Fruit fly (Drosophila melanogaster) whole organism, embryonic: Measurements from ENCODE around the gene unc-4.
A peak's percentile ranks its signal among the peaks of the same experiment; 100 is the strongest.

Experiments used
- Adf1 ChIP-seq: fragments of 200-800 bp; sonication (Bioruptor generic); IDR thresholded peaks from 2 replicates; pipeline ENCODE4 v1.3.6; 2022; ENCODE audit warnings: missing biosample characterization, missing genetic modification characterization
- Atf-2 ChIP-seq: fragments of 200-800 bp; sonication (Bioruptor generic); optimal IDR thresholded peaks from 2 replicates; lab custom pipeline; 2016; ENCODE audit warnings: missing biosample characterization, missing genetic modification characterization
- B-H1 ChIP-seq: fragments of 200-800 bp; sonication (Bioruptor generic); IDR thresholded peaks from 3 replicates; pipeline ENCODE4 v1.3.6; 2022; ENCODE audit warnings: missing biosample characterization, missing genetic modification characterization
- CG10654 ChIP-seq: fragments of 200-800 bp; sonication (Bioruptor generic); optimal IDR thresholded peaks from 2 replicates; lab custom pipeline; 2016; ENCODE audit warnings: missing biosample characterization, missing genetic modification characterization
- CG11093 ChIP-seq: fragments of 200-800 bp; sonication (Bioruptor generic); IDR thresholded peaks from 3 replicates; pipeline ENCODE4 v1.3.6; 2022; ENCODE audit warnings: missing biosample characterization, missing genetic modification characterization
- CG12155 ChIP-seq: fragments of 200-800 bp; sonication (Bioruptor generic); optimal IDR thresholded peaks from 3 replicates; lab custom pipeline; 2016; ENCODE audit warnings: missing biosample characterization, missing genetic modification characterization
- CG12299 ChIP-seq: fragments of 200-800 bp; sonication (Bioruptor generic); optimal IDR thresholded peaks from 2 replicates; lab custom pipeline; 2018; ENCODE audit warnings: missing biosample characterization, mild to moderate bottlenecking, missing genetic modification characterization
- CG12744 ChIP-seq: fragments of 200-800 bp; sonication (Bioruptor generic); optimal IDR thresholded peaks from 2 replicates; lab custom pipeline; 2016; ENCODE audit warnings: missing biosample characterization, missing genetic modification characterization
- CG15011 ChIP-seq: fragments of 200-800 bp; sonication (Bioruptor generic); optimal IDR thresholded peaks from 3 replicates; lab custom pipeline; 2018; ENCODE audit warnings: missing biosample characterization, mild to moderate bottlenecking, missing genetic modification characterization
- CG17802 ChIP-seq: fragments of 200-800 bp; sonication (Bioruptor generic); optimal IDR thresholded peaks from 2 replicates; lab custom pipeline; 2018; ENCODE audit warnings: missing biosample characterization, mild to moderate bottlenecking, missing genetic modification characterization, moderate library complexity
- CG18011 ChIP-seq: fragments of 200-800 bp; sonication (Bioruptor generic); optimal IDR thresholded peaks from 2 replicates; lab custom pipeline; 2017; ENCODE audit warnings: missing biosample characterization, missing genetic modification characterization, mild to moderate bottlenecking, moderate library complexity, missing genotype
- CG18599 ChIP-seq: fragments of 200-800 bp; sonication (Bioruptor generic); optimal IDR thresholded peaks from 3 replicates; lab custom pipeline; 2017; ENCODE audit warnings: missing biosample characterization, missing genetic modification characterization, mild to moderate bottlenecking, moderate library complexity, missing genetic modification reagents
- CG4282 ChIP-seq: fragments of 200-800 bp; sonication (Bioruptor generic); optimal IDR thresholded peaks from 2 replicates; lab custom pipeline; 2016; ENCODE audit warnings: missing biosample characterization, missing genetic modification characterization
- CG4404 ChIP-seq: fragments of 200-800 bp; sonication (Bioruptor generic); IDR thresholded peaks from 2 replicates; pipeline ENCODE4 v1.3.6; 2022; ENCODE audit warnings: missing biosample characterization, missing genetic modification characterization
- CG4820 ChIP-seq: fragments of 200-800 bp; sonication (Bioruptor generic); optimal IDR thresholded peaks from 3 replicates; lab custom pipeline; 2016; ENCODE audit warnings: missing biosample characterization, missing genetic modification characterization
- CG5180 ChIP-seq: fragments of 200-800 bp; sonication (Bioruptor generic); optimal IDR thresholded peaks from 3 replicates; lab custom pipeline; 2017; ENCODE audit warnings: missing biosample characterization, missing genetic modification characterization, mild to moderate bottlenecking, moderate library complexity, missing genetic modification reagents
- CG8290 ChIP-seq, 3 experiments: fragments of 200-800 bp; sonication (Bioruptor generic); optimal IDR thresholded peaks; 2 replicates each; lab custom pipeline; 2016 to 2019; ENCODE audit warnings: missing biosample characterization in 3 of 3, missing genetic modification characterization in 3 of 3, mild to moderate bottlenecking in 2 of 3, moderate library complexity in 1 of 3
- CG9797 ChIP-seq: fragments of 200-800 bp; sonication (Bioruptor generic); optimal IDR thresholded peaks from 3 replicates; lab custom pipeline; 2018; ENCODE audit warnings: missing biosample characterization, mild to moderate bottlenecking, missing genetic modification characterization
- Camta ChIP-seq: fragments of 200-800 bp; sonication (Bioruptor generic); optimal IDR thresholded peaks from 2 replicates; lab custom pipeline; 2016; ENCODE audit warnings: missing biosample characterization, missing genetic modification characterization
- Dip3 ChIP-seq: fragments of 200-800 bp; sonication (Bioruptor generic); optimal IDR thresholded peaks from 3 replicates; lab custom pipeline; 2016; ENCODE audit warnings: missing biosample characterization, missing genetic modification characterization
- Dp ChIP-seq: fragments of 200-800 bp; sonication (Bioruptor generic); optimal IDR thresholded peaks from 2 replicates; lab custom pipeline; 2018; ENCODE audit warnings: missing biosample characterization, mild to moderate bottlenecking, missing genetic modification characterization, moderate library complexity
- Gsc ChIP-seq: fragments of 200-800 bp; sonication (Bioruptor generic); IDR thresholded peaks from 2 replicates; pipeline ENCODE4 v1.3.6; 2022; ENCODE audit warnings: missing biosample characterization, missing genetic modification characterization
- Hmx ChIP-seq: fragments of 200-800 bp; sonication (Bioruptor generic); optimal IDR thresholded peaks from 2 replicates; lab custom pipeline; 2016; ENCODE audit warnings: missing biosample characterization, missing genetic modification characterization
- Kr ChIP-seq: fragments of 200-800 bp; sonication (Bioruptor generic); optimal IDR thresholded peaks from 2 replicates; lab custom pipeline; 2017; ENCODE audit warnings: missing biosample characterization, mild to moderate bottlenecking, missing genetic modification characterization
- Lhr ChIP-seq: fragments of 200-800 bp; sonication (Bioruptor generic); optimal IDR thresholded peaks from 3 replicates; lab custom pipeline; 2017; ENCODE audit warnings: mild to moderate bottlenecking, missing biosample characterization, missing genetic modification reagents, missing genetic modification characterization
- Med ChIP-seq: fragments of 200-800 bp; sonication (Bioruptor generic); peaks from one replicate; lab custom pipeline; 2016; ENCODE audit warnings: missing biosample characterization, missing genetic modification characterization, mild to moderate bottlenecking, inconsistent platforms, moderate library complexity
- Nf-YA ChIP-seq: fragments of 200-800 bp; sonication (Bioruptor generic); IDR thresholded peaks from 2 replicates; pipeline ENCODE4 v1.3.6; 2022; ENCODE audit warnings: missing biosample characterization, missing genetic modification characterization
- Nf-YB ChIP-seq: fragments of 200-800 bp; sonication (Bioruptor generic); optimal IDR thresholded peaks from 3 replicates; lab custom pipeline; 2019; ENCODE audit warnings: missing biosample characterization, mild to moderate bottlenecking, missing genetic modification characterization, moderate library complexity
- PHDP ChIP-seq: fragments of 200-800 bp; sonication (Bioruptor generic); optimal IDR thresholded peaks from 3 replicates; lab custom pipeline; 2018; ENCODE audit warnings: missing biosample characterization, mild to moderate bottlenecking, missing genetic modification characterization, moderate library complexity
- Sin3A ChIP-seq: fragments of >200 bp; optimal IDR thresholded peaks from 2 replicates; lab custom pipeline; 2018
- Usf ChIP-seq: fragments of 200-800 bp; sonication (Bioruptor generic); optimal IDR thresholded peaks from 2 replicates; lab custom pipeline; 2017; ENCODE audit warnings: missing genotype, missing biosample characterization, missing genetic modification characterization
- ara ChIP-seq: fragments of 200-800 bp; sonication (Bioruptor generic); IDR thresholded peaks from 2 replicates; pipeline ENCODE4 v1.3.6; 2022; ENCODE audit warnings: missing biosample characterization, missing genetic modification characterization
- ase ChIP-seq: fragments of 200-800 bp; sonication (Bioruptor generic); IDR thresholded peaks from 3 replicates; pipeline ENCODE4 v1.3.6; 2022; ENCODE audit warnings: missing biosample characterization, missing genetic modification characterization
- chn ChIP-seq: fragments of 200-800 bp; sonication (Bioruptor generic); optimal IDR thresholded peaks from 2 replicates; lab custom pipeline; 2016; ENCODE audit warnings: missing biosample characterization, missing genetic modification characterization
- en ChIP-seq: fragments of 200-800 bp; sonication (Bioruptor generic); optimal IDR thresholded peaks from 2 replicates; lab custom pipeline; 2016; ENCODE audit warnings: missing biosample characterization, missing genetic modification characterization
- fd64A ChIP-seq: fragments of 200-800 bp; sonication (Bioruptor generic); optimal IDR thresholded peaks from 3 replicates; lab custom pipeline; 2018; ENCODE audit warnings: missing biosample characterization, mild to moderate bottlenecking, missing genetic modification characterization
- grn ChIP-seq: fragments of 200-800 bp; sonication (Bioruptor generic); optimal IDR thresholded peaks from 3 replicates; lab custom pipeline; 2017; ENCODE audit warnings: missing biosample characterization, missing genetic modification characterization
- ham ChIP-seq: fragments of 200-800 bp; sonication (Bioruptor generic); IDR thresholded peaks from 2 replicates; pipeline ENCODE4 v1.3.6; 2022; ENCODE audit warnings: missing biosample characterization, missing genetic modification characterization
- her ChIP-seq: fragments of 200-800 bp; sonication (Bioruptor generic); optimal IDR thresholded peaks from 2 replicates; lab custom pipeline; 2016; ENCODE audit warnings: missing biosample characterization, missing genetic modification characterization
- pnt ChIP-seq: fragments of 200-800 bp; sonication (Bioruptor generic); optimal IDR thresholded peaks from 3 replicates; lab custom pipeline; 2016; ENCODE audit warnings: missing biosample characterization, missing genetic modification characterization
- ranshi ChIP-seq: fragments of 200-800 bp; sonication (Bioruptor generic); IDR thresholded peaks from 2 replicates; pipeline ENCODE4 v1.3.6; 2022; ENCODE audit warnings: missing biosample characterization, missing genetic modification characterization
- ro ChIP-seq: fragments of 200-800 bp; sonication (Bioruptor generic); IDR thresholded peaks from 2 replicates; pipeline ENCODE4 v1.3.6; 2022; ENCODE audit warnings: missing biosample characterization, missing genetic modification characterization
- sens-2 ChIP-seq: fragments of 200-800 bp; sonication (Bioruptor generic); IDR thresholded peaks from 2 replicates; pipeline ENCODE4 v1.3.6; 2022; ENCODE audit warnings: missing biosample characterization, missing genetic modification characterization
- sna ChIP-seq: fragments of 200-800 bp; sonication (Bioruptor generic); IDR thresholded peaks from 2 replicates; pipeline ENCODE4 v1.3.6; 2022; ENCODE audit warnings: missing biosample characterization, missing genetic modification characterization; ENCODE audit not compliant: partially characterized antibody
- ssp ChIP-seq: fragments of 200-800 bp; sonication (Bioruptor generic); IDR thresholded peaks from 2 replicates; pipeline ENCODE4 v1.3.6; 2022; ENCODE audit warnings: missing biosample characterization, missing genetic modification characterization
- tgo ChIP-seq: fragments of 200-800 bp; sonication (Bioruptor generic); IDR thresholded peaks from 3 replicates; pipeline ENCODE4 v1.3.6; 2022; ENCODE audit warnings: missing biosample characterization, missing genetic modification characterization
- tup ChIP-seq: fragments of 200-800 bp; sonication (Bioruptor generic); optimal IDR thresholded peaks from 2 replicates; lab custom pipeline; 2016; ENCODE audit warnings: missing biosample characterization, mild to moderate bottlenecking, missing genetic modification characterization, moderate library complexity
- twi ChIP-seq: fragments of 200-800 bp; optimal IDR thresholded peaks from 2 replicates; lab custom pipeline; 2019; ENCODE audit warnings: missing biosample characterization, mild to moderate bottlenecking, missing genetic modification characterization, moderate library complexity

Gene unc-4

DNA sequence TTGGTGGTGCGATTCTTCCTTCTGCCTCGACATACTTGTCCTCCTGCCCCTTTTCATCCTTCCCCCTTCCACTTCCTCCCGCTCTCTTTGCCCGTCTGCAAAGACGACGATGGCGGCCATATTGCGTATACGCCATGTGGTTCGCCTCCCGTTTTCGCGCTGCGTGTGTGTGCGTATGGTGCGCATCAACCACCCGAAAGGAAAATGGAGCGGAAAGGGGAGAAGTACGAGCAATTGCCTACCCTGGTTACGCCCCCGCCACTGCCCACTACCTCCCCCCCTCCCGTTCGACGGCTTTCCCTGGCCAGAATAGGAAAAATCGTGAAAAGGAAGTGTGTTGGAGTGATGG, 31.4 kb downstream of the unc-4 start (continued):
- TF ChIP-seq Med (GFP tag; lab: Kevin White, UChicago), result peak; percentile 54
- TF ChIP-seq, all 482 proteins: peak for 11

DNA sequence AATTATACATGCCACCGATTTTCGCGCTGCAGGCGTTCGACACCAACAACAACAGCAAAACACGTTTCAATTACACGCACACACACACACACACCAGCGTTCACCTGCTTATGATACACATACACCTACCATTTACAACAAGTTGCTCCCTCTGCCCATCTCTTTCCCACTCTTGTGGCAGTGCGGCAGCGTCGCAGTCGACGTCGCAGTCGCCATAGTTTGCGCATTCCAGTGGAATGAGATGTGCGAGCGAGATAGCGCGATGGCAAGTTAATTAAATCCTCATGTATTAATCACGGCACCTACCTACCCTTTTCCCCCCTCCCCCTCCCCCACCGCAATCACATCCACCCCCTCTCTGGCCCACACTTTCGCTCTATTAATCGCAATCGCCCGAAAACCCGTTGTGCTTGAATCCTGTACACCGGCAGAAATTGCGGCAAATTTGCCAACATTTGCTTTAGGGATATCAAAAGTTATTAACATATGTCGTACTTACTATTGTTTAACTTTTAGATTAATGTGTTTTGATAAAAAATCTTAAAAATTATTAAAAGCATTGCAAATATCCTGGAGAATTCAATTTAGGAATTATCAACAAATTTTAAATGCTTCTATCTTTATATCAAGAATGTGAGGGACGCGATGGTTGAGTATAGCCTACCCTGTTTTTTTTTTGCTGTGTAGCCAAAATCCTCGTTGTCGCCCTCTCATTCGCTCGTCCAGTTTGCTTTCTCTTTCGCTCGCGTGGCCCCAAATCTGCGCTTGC, 34.2 kb downstream of the unc-4 start:
- TF ChIP-seq ham (GFP tag; lab: Robert Waterston, UW) (no peak), Kr (no peak), PHDP (tag; lab: Kevin White, UChicago) (no peak), Sin3A (lab: Kevin White, UChicago) (no peak), Gsc (GFP tag; lab: Robert Waterston, UW) (no peak), ro (GFP tag; lab: Robert Waterston, UW) (no peak), Dip3 (GFP tag; lab: Kevin White, UChicago) (no peak), ase (no peak), Nf-YA (GFP tag; lab: Robert Waterston, UW) (no peak), tgo (peak; percentile 38; the same call in 1 of the 3 replicates), ssp (peak; percentile 40; the same call in 1 of the 2 replicates), CG5180 (no peak), Hmx (GFP tag; lab: Kevin White, UChicago) (no peak), Camta (GFP tag; lab: Kevin White, UChicago) (no peak), pnt (GFP tag; lab: Kevin White, UChicago) (peak; percentile 13), her (GFP tag; lab: Kevin White, UChicago) (no peak), en (GFP tag; lab: Kevin White, UChicago) (no peak), CG4820 (GFP tag; lab: Kevin White, UChicago) (no peak), CG18599 (GFP tag; lab: Kevin White, UChicago) (peak; percentile 67), Lhr (GFP tag; lab: Kevin White, UChicago) (no peak), Usf (GFP tag; lab: Kevin White, UChicago) (peak; percentile 13), CG15011 (peak; percentile 23), sna (no peak), CG4404 (GFP tag; lab: Robert Waterston, UW) (peak; percentile 43), Dp (GFP tag; lab: Kevin White, UChicago) (no peak), ranshi (GFP tag; lab: Robert Waterston, UW) (no peak; the same call in 1 of the 2 replicates), twi (tag; lab: Kevin White, UChicago) (no peak), ara (GFP tag; lab: Robert Waterston, UW) (peak; percentile 36; the same call in 1 of the 2 replicates), CG17802 (tag; lab: Kevin White, UChicago) (no peak), CG18011 (GFP tag; lab: Kevin White, UChicago) (no peak), grn (GFP tag; lab: Kevin White, UChicago) (no peak), CG12744 (GFP tag; lab: Kevin White, UChicago) (no peak), sens-2 (GFP tag; lab: Robert Waterston, UW) (no peak), CG12299 (no peak), CG8290 (GFP tag; optimal IDR thresholded peaks at IDR 0.05; lab: Kevin White, UChicago) (no peak), CG8290 (tag; optimal IDR thresholded peaks at IDR 0.05; lab: Kevin White, UChicago) (no peak), Adf1 (GFP tag; lab: Robert Waterston, UW) (peak; percentile 92), tup (no peak), B-H1 (GFP tag; lab: Robert Waterston, UW) (no peak), CG10654 (GFP tag; lab: Kevin White, UChicago) (no peak), Atf-2 (GFP tag; lab: Kevin White, UChicago) (no peak), CG12155 (no peak), chn (GFP tag; lab: Kevin White, UChicago) (no peak), fd64A (GFP tag; lab: Kevin White, UChicago) (no peak), Nf-YB (GFP tag; lab: Kevin White, UChicago) (peak; percentile 78), CG9797 (GFP tag; lab: Kevin White, UChicago) (no peak), CG4282 (GFP tag; lab: Kevin White, UChicago) (no peak), CG11093 (GFP tag; lab: Robert Waterston, UW) (0 out of 3 replicates have a peak, but pooled peaks have one; percentile 32)
